Worm (Caenorhabditis elegans) whole organism, L4/young adult: Measurements from ENCODE around the gene miga-1.

Experiments used
- W03F9.2 ChIP-seq: fragments of 150-350 bp; optimal IDR thresholded peaks from 2 replicates; lab custom pipeline; 2014; ENCODE audit warnings: missing biosample characterization, missing genetic modification characterization
- dao-5 ChIP-seq: sonication (generic microtip); optimal IDR thresholded peaks from 2 replicates; lab custom pipeline; 2016; ENCODE audit warnings: missing genotype, missing genetic modification characterization, moderate library complexity, missing compliant biosample characterization
- him-1 ChIP-seq: sonication (generic microtip); optimal IDR thresholded peaks from 2 replicates; lab custom pipeline; 2016; ENCODE audit warnings: missing genotype, missing genetic modification reagents, missing genetic modification characterization, missing compliant biosample characterization

miga-1 gene

DNA sequence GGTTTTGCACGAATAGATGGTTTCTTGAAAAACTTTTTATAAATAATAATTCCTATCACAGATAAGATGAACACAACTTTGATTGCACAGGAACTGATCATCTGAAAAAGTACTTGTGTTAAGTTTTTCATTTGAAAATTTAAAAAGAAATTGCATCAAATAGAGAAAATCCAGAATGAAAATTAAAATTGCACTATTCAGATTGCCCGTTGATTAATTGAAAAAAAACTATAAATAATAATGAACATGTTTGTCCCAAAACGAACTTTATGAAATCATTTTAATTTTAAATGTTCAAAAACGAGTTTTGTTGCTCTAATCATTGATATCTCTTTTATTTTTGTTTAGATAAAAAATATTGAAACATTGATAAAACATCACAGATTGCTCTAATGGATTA lies 16.6 kb upstream of the miga-1 start, which contains the start of gene cdr-3:
Gene cdr-3 (minus strand): TSS at position 101 of the 400 bp plus-strand sequence.
- TF ChIP-seq him-1 (tag; lab: Kevin White, UChicago) (no peak), dao-5 (tag; lab: Kevin White, UChicago) (no peak), W03F9.2 (tag; lab: Kevin White, UChicago) (no peak)

DNA sequence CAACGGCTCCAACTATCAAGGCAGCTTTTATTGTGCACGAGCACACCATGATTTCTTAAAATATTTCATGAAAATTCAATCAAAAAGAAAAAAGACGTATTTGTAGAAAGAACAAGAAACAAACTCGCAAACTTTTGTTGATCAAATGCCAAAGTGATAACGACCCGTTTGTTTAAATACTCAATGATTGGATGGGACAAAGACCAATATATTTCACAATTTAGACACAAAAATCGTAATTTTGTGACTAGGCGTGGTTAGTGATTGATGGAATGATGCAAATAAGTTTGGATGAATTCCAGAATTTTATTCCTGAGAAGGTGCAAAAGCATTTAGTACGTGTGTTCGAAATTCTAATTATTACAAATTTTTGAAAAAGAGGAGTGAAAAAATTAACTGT lies 15.0 kb upstream of the miga-1 start, which contains the start of gene cdr-2:
Gene cdr-2 (minus strand): TSS at position 54 of the 400 bp plus-strand sequence.
- TF ChIP-seq him-1 (tag; lab: Kevin White, UChicago) (no peak), dao-5 (tag; lab: Kevin White, UChicago) (no peak), W03F9.2 (tag; lab: Kevin White, UChicago) (no peak)

DNA sequence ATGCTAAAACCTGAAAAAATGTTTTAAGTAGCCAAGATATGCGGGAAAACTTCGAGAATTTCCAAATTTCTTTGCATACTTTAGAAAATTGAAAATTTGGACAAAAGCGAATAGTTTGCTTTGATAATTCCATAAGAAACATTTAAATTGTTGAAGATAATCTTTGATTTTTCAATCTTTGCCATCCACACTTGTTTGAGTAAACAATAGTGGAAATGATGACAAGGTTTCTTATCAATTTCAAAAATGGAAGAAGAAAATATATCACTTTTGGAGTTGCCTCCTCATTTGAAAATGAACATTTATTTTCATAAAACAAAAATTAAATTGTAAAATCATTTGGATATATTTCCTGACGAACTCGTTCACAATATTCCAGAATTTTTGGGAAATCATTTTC lies 13.7 kb upstream of the miga-1 start:
- no peak for TF ChIP-seq him-1 (tag; lab: Kevin White, UChicago)
- no peak for TF ChIP-seq dao-5 (tag; lab: Kevin White, UChicago)
- no peak for TF ChIP-seq W03F9.2 (tag; lab: Kevin White, UChicago)

DNA sequence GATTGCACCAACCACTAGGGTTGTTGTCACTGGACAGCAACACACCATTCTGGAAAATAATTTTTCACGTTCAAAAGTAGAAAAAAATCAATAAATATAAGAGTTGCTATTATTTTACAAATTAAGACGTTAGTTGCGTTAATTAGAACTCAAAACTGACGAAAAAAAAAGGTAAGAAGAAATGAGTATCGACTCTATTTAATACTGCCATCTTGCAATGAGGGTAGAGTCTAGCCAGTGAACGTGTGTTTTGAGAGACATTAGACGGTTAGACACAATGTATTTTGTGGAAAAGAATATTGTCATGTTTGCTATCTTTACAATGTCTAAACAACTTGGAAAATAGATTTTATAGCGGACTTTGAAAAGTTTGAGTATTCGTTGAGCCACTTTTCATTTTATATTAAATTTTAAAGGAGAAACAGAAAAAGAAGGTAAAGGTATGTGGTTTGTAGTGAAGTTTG lies 13.0 kb upstream of the miga-1 start, which contains the start of gene cdr-6:
Gene cdr-6 (minus strand): TSS at position 51 of the 464 bp plus-strand sequence.
- TF ChIP-seq W03F9.2 (tag; lab: Kevin White, UChicago) (no peak), him-1 (tag; lab: Kevin White, UChicago) (no peak), dao-5 (tag; lab: Kevin White, UChicago) (no peak)

DNA sequence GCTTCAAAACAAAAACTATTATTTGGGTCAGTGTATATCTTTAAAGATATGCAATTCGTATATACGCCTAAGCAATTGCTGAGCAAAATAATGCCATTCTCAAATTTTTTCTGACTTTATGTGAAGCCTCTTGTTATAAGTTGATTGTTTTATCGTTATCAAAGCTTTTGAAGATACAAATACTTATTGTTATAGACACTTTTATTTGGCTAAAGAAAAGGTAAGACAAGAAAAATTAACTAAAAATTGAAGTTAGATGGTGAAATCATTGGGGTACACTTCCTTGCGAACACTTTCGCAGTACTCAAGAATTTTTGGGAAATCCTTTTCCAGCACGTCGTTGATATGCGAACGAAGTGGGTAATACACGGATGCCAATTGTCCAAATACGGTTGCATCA lies 11.7 kb upstream of the miga-1 start:
- no peak for TF ChIP-seq him-1 (tag; lab: Kevin White, UChicago)
- TF ChIP-seq dao-5 (tag; lab: Kevin White, UChicago): no peak
- TF ChIP-seq W03F9.2 (tag; lab: Kevin White, UChicago): no peak

DNA sequence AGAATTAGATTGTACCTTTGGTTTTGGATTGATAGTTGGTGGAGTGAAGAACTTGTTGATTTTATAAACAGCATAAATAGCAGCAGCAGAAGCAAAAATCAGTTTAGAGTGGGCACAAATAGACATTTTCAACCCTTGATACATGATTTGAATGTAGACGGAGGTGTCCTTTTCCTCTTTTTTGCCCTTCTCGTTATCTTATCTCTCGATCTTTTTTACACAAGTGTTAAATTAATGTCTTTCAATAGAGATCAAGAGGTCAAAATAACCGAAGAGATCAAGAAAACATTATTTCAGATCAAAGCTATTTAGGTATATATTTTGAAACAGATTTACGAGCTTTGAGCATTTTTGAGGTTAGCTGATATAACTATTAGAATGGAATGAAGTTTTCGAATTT lies 11.2 kb upstream of the miga-1 start, which contains the start of gene cdr-7:
Gene cdr-7 (minus strand): TSS at position 205 of the 400 bp plus-strand sequence.
- TF ChIP-seq dao-5 (tag; lab: Kevin White, UChicago) (no peak), him-1 (tag; lab: Kevin White, UChicago) (no peak), W03F9.2 (tag; lab: Kevin White, UChicago) (no peak)

DNA sequence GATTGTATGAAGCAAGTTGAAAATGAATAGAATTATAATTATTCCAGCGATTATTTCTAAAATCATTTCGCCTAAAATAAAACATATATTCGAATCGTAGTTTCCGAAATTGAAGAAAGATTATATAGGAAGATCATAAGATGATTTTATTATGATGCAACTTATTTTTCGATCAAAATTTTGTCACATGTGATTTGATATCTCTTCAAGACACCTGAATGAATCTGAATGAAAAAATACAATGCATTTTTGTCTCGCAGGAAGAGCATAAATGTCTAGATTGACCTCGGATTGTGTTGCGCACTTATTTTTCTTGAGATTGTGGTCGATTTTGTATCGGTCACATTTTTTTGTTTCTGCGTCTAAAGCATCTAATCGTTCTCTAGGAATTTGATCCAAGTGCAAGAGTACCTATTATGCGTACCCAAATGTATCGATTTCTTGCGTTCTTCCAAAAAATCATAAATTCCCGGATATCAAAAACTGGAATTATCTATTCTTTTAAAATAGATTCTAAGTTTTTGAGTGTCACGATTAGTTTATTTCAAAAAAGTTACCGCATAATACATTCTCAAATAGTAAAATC lies 9.8 kb upstream of the miga-1 start, which contains the start of gene hrg-2:
Gene hrg-2 (minus strand): TSS at position 98 of the 586 bp plus-strand sequence.
- TF ChIP-seq dao-5 (tag; lab: Kevin White, UChicago) (no peak), him-1 (tag; lab: Kevin White, UChicago) (no peak), W03F9.2 (tag; lab: Kevin White, UChicago) (no peak)

DNA sequence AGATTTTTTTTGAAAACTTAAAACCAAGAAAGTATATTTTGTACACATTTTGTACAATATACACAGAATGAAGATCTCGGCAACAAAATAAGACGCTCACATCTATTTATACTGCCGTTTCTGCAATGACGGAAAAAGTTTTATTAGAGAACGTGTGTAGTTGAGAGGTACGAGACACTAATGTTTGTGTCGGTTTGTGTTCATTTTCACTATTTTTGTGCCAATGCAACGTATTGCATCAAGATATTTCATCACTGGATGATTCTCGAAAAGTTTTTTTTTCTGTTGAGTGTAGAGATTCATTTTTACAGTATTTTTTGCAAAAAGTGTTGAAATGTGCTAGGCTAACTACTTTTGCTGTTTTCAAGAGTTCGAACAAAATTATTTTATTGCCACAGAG lies 8.3 kb upstream of the miga-1 start:
- TF ChIP-seq him-1 (tag; lab: Kevin White, UChicago): no peak
- TF ChIP-seq W03F9.2 (tag; lab: Kevin White, UChicago): no peak
- TF ChIP-seq dao-5 (tag; lab: Kevin White, UChicago): no peak

DNA sequence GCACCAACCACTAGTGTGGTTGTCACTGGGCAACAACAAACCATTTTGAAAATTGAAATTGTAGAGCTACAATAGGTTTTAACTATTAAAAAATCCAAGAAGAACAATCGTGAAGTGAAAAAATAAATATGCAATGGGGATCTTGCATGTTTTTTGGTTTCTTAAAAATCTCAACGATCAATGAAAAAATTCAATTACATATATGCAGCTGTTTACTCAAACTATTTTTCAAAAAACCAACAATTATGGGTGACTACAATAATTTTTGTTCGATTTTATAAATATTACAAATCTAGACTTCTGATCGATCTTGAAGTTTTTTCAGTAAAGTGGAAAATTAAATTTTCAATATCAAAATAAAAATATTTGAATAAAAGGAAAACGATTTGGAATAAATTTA lies 7.9 kb upstream of the miga-1 start, which contains the start of gene cdr-4:
Gene cdr-4 (minus strand): TSS at position 101 of the 400 bp plus-strand sequence.
- TF ChIP-seq him-1 (tag; lab: Kevin White, UChicago): no peak
- TF ChIP-seq dao-5 (tag; lab: Kevin White, UChicago): no peak
- no peak for TF ChIP-seq W03F9.2 (tag; lab: Kevin White, UChicago)

DNA sequence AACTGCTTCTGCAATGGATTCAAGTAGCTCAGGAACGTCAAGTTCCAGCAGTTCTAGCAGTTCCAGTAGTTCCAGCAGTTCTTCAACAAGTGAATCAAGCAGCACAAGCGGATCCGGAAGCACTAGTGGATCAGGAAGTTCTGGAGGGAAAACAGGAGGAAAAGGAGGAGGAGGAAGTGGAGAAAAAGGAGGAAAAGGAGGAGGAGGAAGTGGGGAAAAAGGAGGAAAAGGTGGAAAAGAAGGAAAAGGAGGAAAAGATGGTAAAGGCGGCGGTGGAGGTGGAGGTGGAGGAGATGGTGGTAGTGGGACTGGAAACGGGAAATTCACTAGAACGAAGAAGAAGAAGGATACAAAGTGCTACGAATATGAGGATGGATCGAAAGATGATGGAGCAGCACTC lies 5.9 kb upstream of the miga-1 start:
- TF ChIP-seq W03F9.2 (tag; lab: Kevin White, UChicago) (no peak), dao-5 (tag; lab: Kevin White, UChicago) (no peak), him-1 (tag; lab: Kevin White, UChicago) (no peak)

DNA sequence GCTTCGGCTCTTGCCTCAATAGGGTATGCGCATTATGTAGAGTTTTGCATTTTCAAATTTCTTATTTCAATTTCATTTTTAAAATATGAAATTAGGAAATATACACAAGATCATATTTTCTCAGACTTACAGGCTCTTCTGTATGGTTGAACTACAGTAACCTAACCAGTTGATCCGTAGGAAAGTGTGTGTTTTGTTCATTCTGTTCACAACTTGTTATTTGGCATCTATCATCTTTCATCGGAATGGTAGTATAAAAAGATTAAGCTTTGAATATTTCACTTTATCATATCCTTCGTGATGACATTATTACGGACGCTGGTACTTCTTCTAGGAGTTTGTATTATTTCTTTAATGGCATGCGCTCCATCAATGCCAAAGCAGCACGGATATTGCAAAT lies 5.3 kb upstream of the miga-1 start, which contains the start of gene K01D12.10:
Gene K01D12.10 (plus strand): TSS at position 301 of the 400 bp plus-strand sequence.
- TF ChIP-seq him-1 (tag; lab: Kevin White, UChicago) (no peak), dao-5 (tag; lab: Kevin White, UChicago) (no peak), W03F9.2 (tag; lab: Kevin White, UChicago) (no peak)

DNA sequence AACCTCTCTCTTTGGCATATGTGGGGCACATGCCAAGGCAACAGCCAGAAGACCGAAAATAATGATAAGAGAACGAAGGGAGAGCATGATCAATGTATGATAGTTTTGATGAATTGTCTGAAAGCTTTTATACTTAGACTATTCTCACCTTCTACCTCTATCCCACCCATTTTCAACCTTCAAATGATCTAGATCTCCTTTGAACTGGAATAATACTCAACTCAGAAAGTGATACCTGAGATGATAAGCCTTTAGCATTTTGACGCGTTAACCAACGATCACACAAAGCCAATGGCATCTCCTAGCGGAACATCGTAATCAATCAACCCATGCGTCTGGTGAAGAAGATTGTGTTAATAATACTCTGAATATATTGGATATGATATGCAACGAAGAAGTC lies 3.9 kb upstream of the miga-1 start, which contains the start of gene K01D12.9:
Gene K01D12.9 (minus strand): TSS at position 101 of the 400 bp plus-strand sequence.
- TF ChIP-seq him-1 (tag; lab: Kevin White, UChicago): no peak

DNA sequence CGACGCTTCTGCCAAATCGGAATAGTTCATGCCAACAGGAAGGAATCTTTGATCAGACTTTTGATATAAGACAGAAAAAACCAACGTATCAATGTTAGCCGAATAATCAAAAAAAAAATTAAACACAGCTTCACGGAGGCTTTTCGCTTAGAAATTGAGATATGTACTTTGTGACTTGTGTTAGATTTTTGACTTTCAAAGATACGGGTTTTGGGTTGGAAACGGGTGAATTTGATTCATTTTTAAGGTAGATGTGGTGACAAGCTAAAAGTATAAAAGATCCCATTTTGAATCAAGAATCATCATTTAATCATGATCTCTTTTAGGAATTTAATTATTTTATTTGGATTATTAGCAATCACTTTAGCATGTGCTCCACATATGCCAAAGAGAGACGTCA lies 1.7 kb upstream of the miga-1 start, which contains the start of gene K01D12.8:
Gene K01D12.8 (plus strand): TSS at position 301 of the 400 bp plus-strand sequence.
- TF ChIP-seq W03F9.2 (tag; lab: Kevin White, UChicago) (no peak), dao-5 (tag; lab: Kevin White, UChicago) (no peak), him-1 (tag; lab: Kevin White, UChicago) (no peak)
